Worm (Caenorhabditis elegans): ENCODE results near the gene F53H4.6.

F53H4.6 gene

DNA sequence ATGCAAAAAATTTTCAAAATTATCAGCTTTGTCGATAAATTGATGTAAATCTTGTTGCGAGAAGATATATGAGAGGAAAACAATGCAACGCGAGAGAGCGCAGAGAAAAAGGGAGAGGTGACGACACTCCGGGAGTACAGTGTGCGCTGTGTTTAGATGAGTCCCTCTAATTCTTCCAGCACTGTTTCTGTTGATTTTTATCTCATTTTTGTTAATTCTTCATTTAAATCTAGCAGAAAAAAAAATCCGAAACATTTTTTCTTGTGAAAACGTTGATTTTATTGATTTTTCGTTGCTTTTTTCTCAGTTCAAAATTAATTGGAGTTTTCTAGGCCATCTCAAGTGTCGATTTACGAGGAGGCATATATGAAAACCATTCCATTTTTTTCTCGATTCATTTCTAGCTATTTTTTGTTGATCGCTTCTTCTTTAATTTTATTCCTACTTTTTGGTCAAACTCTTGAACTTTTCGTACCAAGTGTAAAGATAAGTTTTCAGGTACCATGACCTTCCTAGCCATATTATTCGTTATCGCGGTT, 10.9 kb downstream of the F53H4.6 start, which contains the start of gene acl-1 (continued):
- TF ChIP-seq snu-23 (GFP tag; optimal IDR thresholded peaks at IDR 0.05) = peak; percentile 95
- peak; percentile 90 for TF ChIP-seq nhr-20 (tag; optimal IDR thresholded peaks at IDR 0.05)
- TF ChIP-seq snpc-4 (tag; optimal IDR thresholded peaks at IDR 0.05) = peak; percentile 49
- peak; percentile 75 for TF ChIP-seq zip-4 (GFP tag; optimal IDR thresholded peaks at IDR 0.05)
- TF ChIP-seq ztf-11 (tag; optimal IDR thresholded peaks at IDR 0.05) = peak in 1 of 2 experiments; percentile 83
- peak; percentile 77 for TF ChIP-seq mep-1 (tag; optimal IDR thresholded peaks at IDR 0.05)
- TF ChIP-seq hlh-17 (GFP tag; optimal IDR thresholded peaks at IDR 0.05; ENCODE audit: borderline replicate concordance) = no peak
- no peak for TF ChIP-seq nhr-12 (tag; optimal IDR thresholded peaks at IDR 0.05)
- TF ChIP-seq aha-1 (tag; optimal IDR thresholded peaks at IDR 0.05) = no peak
- no peak for TF ChIP-seq zag-1 (tag; optimal IDR thresholded peaks at IDR 0.05)
- TF ChIP-seq ama-1 (optimal IDR thresholded peaks at IDR 0.05) = no peak
- peak; percentile 51 for TF ChIP-seq jun-1 (tag; optimal IDR thresholded peaks at IDR 0.05)
- no peak for TF ChIP-seq sptf-1 (tag; optimal IDR thresholded peaks at IDR 0.05)
- no peak for TF ChIP-seq pqm-1 (tag; optimal IDR thresholded peaks at IDR 0.05)
- peak; percentile 92 for TF ChIP-seq lin-14 (GFP tag; optimal IDR thresholded peaks at IDR 0.05)
- TF ChIP-seq nhr-19 (GFP tag; conservative IDR thresholded peaks at IDR 0.05) = peak; percentile 78
- peak in 1 of 2 experiments; percentile 7 for TF ChIP-seq mdl-1 (tag; optimal IDR thresholded peaks at IDR 0.05)
- peak; percentile 56 for TF ChIP-seq lin-13 (GFP tag; optimal IDR thresholded peaks at IDR 0.05)
- TF ChIP-seq blmp-1 (tag; optimal IDR thresholded peaks at IDR 0.05) = peak; percentile 10
- TF ChIP-seq nhr-28 (tag; optimal IDR thresholded peaks at IDR 0.05) = no peak
- TF ChIP-seq hpl-2 (GFP tag; optimal IDR thresholded peaks at IDR 0.05) = no peak
- TF ChIP-seq elt-2 (tag; optimal IDR thresholded peaks at IDR 0.05) = peak; percentile 60
- TF ChIP-seq nhr-84 (tag; optimal IDR thresholded peaks at IDR 0.05) = no peak
- TF ChIP-seq C34B4.2 (tag; optimal IDR thresholded peaks at IDR 0.05) = no peak
- peak; percentile 30 for TF ChIP-seq nhr-237 (tag; optimal IDR thresholded peaks at IDR 0.05)
- TF ChIP-seq elt-3 (tag; optimal IDR thresholded peaks at IDR 0.05) = peak in 2 of 6 experiments; percentile 4 to 54
- peak; percentile 90 for TF ChIP-seq sox-4 (tag; optimal IDR thresholded peaks at IDR 0.05)
- TF ChIP-seq nhr-77 (tag; optimal IDR thresholded peaks at IDR 0.05) = peak; percentile 49
- TF ChIP-seq fkh-8 (tag; optimal IDR thresholded peaks at IDR 0.05) = peak; percentile 86
- TF ChIP-seq efl-1 (optimal IDR thresholded peaks at IDR 0.05) = peak; percentile 58 to 67
- peak; percentile 53 to 91 for TF ChIP-seq efl-1 (GFP tag; optimal IDR thresholded peaks at IDR 0.05 in 1 of 2)
- peak; percentile 49 for TF ChIP-seq Y116A8C.19 (tag; optimal IDR thresholded peaks at IDR 0.05; ENCODE audit: borderline replicate concordance)
- peak; percentile 61 for TF ChIP-seq nhr-11 (tag; optimal IDR thresholded peaks at IDR 0.05)
- peak; percentile 50 to 61 (median 58) for TF ChIP-seq dpl-1 (GFP tag; optimal IDR thresholded peaks at IDR 0.05)
- peak; percentile 85 for TF ChIP-seq rnt-1 (tag; optimal IDR thresholded peaks at IDR 0.05)
- TF ChIP-seq ets-5 (GFP tag; IDR thresholded peaks at IDR 0.05) = no peak
- TF ChIP-seq unc-98 (GFP tag; IDR thresholded peaks at IDR 0.05) = peak; percentile 32; the same call in 1 of the 2 replicates
- peak; percentile 33 for TF ChIP-seq aly-2 (tag; optimal IDR thresholded peaks at IDR 0.05)
- peak; percentile 5 for TF ChIP-seq ztf-4 (tag; optimal IDR thresholded peaks at IDR 0.05)
- peak; percentile 12 for TF ChIP-seq fos-1 (tag; optimal IDR thresholded peaks at IDR 0.05)
- TF ChIP-seq alr-1 (tag; optimal IDR thresholded peaks at IDR 0.05; ENCODE audit: borderline replicate concordance) = no peak
- TF ChIP-seq fkh-4 (tag; optimal IDR thresholded peaks at IDR 0.05; ENCODE audit: borderline replicate concordance) = peak; percentile 90
- peak in 2 of 3 experiments; percentile 50 to 70 for TF ChIP-seq ceh-82 (tag; optimal IDR thresholded peaks at IDR 0.05)
- TF ChIP-seq pax-3 (tag; optimal IDR thresholded peaks at IDR 0.05) = peak; percentile 89
- peak; percentile 36 for TF ChIP-seq lin-15B (tag; optimal IDR thresholded peaks at IDR 0.05)
- peak; percentile 83 for TF ChIP-seq C04F5.9 (tag; optimal IDR thresholded peaks at IDR 0.05)
- TF ChIP-seq unc-62 (GFP tag; optimal IDR thresholded peaks at IDR 0.05) = no peak
- TF ChIP-seq unc-86 (tag; optimal IDR thresholded peaks at IDR 0.05) = peak; percentile 85
- TF ChIP-seq mab-9 (GFP tag; IDR thresholded peaks at IDR 0.05) = peak; percentile 53
- TF ChIP-seq lir-3 (tag; optimal IDR thresholded peaks at IDR 0.05; ENCODE audit: poor library complexity) = peak; percentile 86
- peak; percentile 95 for TF ChIP-seq nhr-71 (tag; optimal IDR thresholded peaks at IDR 0.05)
- peak; percentile 94 for TF ChIP-seq egl-13 (tag; optimal IDR thresholded peaks at IDR 0.05)
- peak; percentile 73 for TF ChIP-seq ceh-88 (GFP tag; IDR thresholded peaks at IDR 0.05)

All from whole organism, L1 larva.